Worm (Caenorhabditis elegans) whole organism, young adult: ENCODE data around the gene aex-4.

Source experiments
- Y67H2A.10 ChIP-seq: fragments of 200-800 bp; sonication (Bioruptor generic); conservative IDR thresholded peaks from 2 replicates; pipeline ENCODE4 v1.3.6; 2022; ENCODE audit warnings: missing genetic modification reagents, missing genetic modification characterization, missing compliant biosample characterization
- hsf-1 ChIP-seq: fragments of 200-800 bp; sonication (Bioruptor generic); IDR thresholded peaks from 2 replicates; pipeline ENCODE4 v1.3.6; 2022; ENCODE audit warnings: missing genetic modification reagents, missing genetic modification characterization, missing compliant biosample characterization
- tlf-1 ChIP-seq: fragments of 200-800 bp; sonication (Bioruptor generic); optimal IDR thresholded peaks from 2 replicates; lab custom pipeline; 2018; ENCODE audit warnings: mild to moderate bottlenecking, missing genetic modification characterization, missing compliant biosample characterization

DNA sequence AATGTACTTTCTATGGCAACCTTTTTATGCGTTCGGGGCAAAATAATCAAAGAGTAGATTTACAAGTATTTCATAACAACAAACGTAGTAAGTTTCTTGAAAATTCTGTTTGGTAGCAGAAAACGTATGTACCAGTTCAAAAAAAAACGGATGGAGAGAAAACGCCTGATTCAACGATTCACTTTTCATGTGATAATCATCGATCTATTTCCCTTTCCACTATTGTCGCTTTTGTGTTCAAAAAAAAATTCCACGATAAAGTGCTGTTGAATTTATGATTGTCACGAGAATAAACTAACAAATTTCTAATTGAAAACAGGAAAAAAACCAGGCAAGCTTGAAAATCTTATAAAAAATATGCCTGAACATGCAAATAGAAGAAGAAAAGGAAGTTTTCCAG is 33.3 kb upstream of the aex-4 start:
- TF ChIP-seq hsf-1 (GFP tag; lab: Robert Waterston, UW) (no peak), Y67H2A.10 (no peak), tlf-1 (GFP tag; lab: Kevin White, UChicago) (no peak)
